Fruit fly (Drosophila melanogaster): ENCODE results near the gene Pfdn1.

Pfdn1 gene

DNA sequence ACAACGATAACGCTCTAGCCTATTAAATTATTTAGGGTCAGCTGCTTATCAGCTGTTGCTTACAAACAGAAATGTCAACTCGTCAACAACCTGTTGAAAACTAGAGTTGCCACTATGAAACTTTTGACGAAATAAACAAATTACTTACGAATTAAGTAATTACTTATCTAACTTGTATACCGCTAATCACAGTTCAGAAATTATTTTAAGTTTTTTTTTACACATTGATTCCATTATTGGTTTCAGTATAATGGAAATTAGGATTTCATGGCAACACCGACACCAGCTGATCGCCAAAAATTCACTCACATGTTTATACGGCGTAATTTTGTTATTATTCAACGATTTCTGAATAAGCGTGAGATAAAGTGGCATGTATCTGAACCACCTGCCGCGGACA is 31.0 kb upstream of the Pfdn1 start, which contains the start of the genes CG9117 and CG31643 (continued):
- no peak for TF ChIP-seq CG42726 (GFP tag; IDR thresholded peaks at IDR 0.05; ENCODE audit: partially characterized antibody)
- no peak for TF ChIP-seq onecut (GFP tag; IDR thresholded peaks at IDR 0.05)
- peak; percentile 52 for TF ChIP-seq CG32532 (GFP tag; IDR thresholded peaks at IDR 0.05)
- no peak for TF ChIP-seq tup (GFP tag; optimal IDR thresholded peaks at IDR 0.05)
- no peak for TF ChIP-seq Hr78 (GFP tag; optimal IDR thresholded peaks at IDR 0.05)
- peak; percentile 32 for TF ChIP-seq NC2β (GFP tag; optimal IDR thresholded peaks at IDR 0.05)
- TF ChIP-seq dati (GFP tag; IDR thresholded peaks at IDR 0.05): no peak
- no peak for TF ChIP-seq CG7839 (tag; optimal IDR thresholded peaks at IDR 0.05)
- TF ChIP-seq dm (GFP tag; optimal IDR thresholded peaks at IDR 0.05): peak; percentile 71
- no peak for TF ChIP-seq Ravus (GFP tag; IDR thresholded peaks at IDR 0.05)
- no peak for TF ChIP-seq CG5953 (GFP tag; IDR thresholded peaks at IDR 0.05)
- TF ChIP-seq Xbp1 (GFP tag; optimal IDR thresholded peaks at IDR 0.05): peak; percentile 68
- TF ChIP-seq CG7556 (GFP tag; optimal IDR thresholded peaks at IDR 0.05): peak; percentile 26
- no peak for TF ChIP-seq NFAT (GFP tag; IDR thresholded peaks at IDR 0.05)
- peak; percentile 60 for TF ChIP-seq CG9932 (GFP tag; IDR thresholded peaks at IDR 0.05)
- peak; percentile 20 for TF ChIP-seq CG17829 (tag; optimal IDR thresholded peaks at IDR 0.05)
- TF ChIP-seq Hr51 (GFP tag; optimal IDR thresholded peaks at IDR 0.05): no peak
- peak; percentile 65 for TF ChIP-seq CG9609 (GFP tag; optimal IDR thresholded peaks at IDR 0.05)
- peak; percentile 70 for TF ChIP-seq CG30403 (GFP tag; optimal IDR thresholded peaks at IDR 0.05)
- peak; percentile 62 for TF ChIP-seq Camta (GFP tag; optimal IDR thresholded peaks at IDR 0.05)
- TF ChIP-seq Scr (GFP tag; IDR thresholded peaks at IDR 0.05; ENCODE audit: partially characterized antibody): peak; percentile 21; the same call in 1 of the 2 replicates
- no peak for TF ChIP-seq CG14667 (GFP tag; IDR thresholded peaks at IDR 0.05)
- TF ChIP-seq ftz-f1 (GFP tag; optimal IDR thresholded peaks at IDR 0.05): no peak
- TF ChIP-seq CG13624 (GFP tag; optimal IDR thresholded peaks at IDR 0.05): peak; percentile 76
- peak; percentile 2 for TF ChIP-seq Oli (tag; optimal IDR thresholded peaks at IDR 0.05)
- TF ChIP-seq CG12236 (GFP tag; optimal IDR thresholded peaks at IDR 0.05): peak; percentile 37
- peak; percentile 51 for TF ChIP-seq CG4617 (GFP tag; optimal IDR thresholded peaks at IDR 0.05; ENCODE audit: borderline replicate concordance)
- peak; percentile 36; the same call in 1 of the 2 replicates for TF ChIP-seq unc-4 (GFP tag; IDR thresholded peaks at IDR 0.05; ENCODE audit: partially characterized antibody)
- no peak for TF ChIP-seq Asciz (GFP tag; optimal IDR thresholded peaks at IDR 0.05)
- TF ChIP-seq CG8944 (GFP tag; optimal IDR thresholded peaks at IDR 0.05): peak; percentile 54
- TF ChIP-seq emc (GFP tag; optimal IDR thresholded peaks at IDR 0.05): no peak
- peak; percentile 58 for TF ChIP-seq shn (GFP tag; optimal IDR thresholded peaks at IDR 0.05)
- no peak for TF ChIP-seq Doc2 (GFP tag; IDR thresholded peaks at IDR 0.05)
- no peak for TF ChIP-seq CTCF (GFP tag; optimal IDR thresholded peaks at IDR 0.05)
- peak; percentile 68 for TF ChIP-seq zfh2 (GFP tag; optimal IDR thresholded peaks at IDR 0.05)
- TF ChIP-seq ssp (GFP tag; IDR thresholded peaks at IDR 0.05): no peak
- TF ChIP-seq CG15269 (tag; optimal IDR thresholded peaks at IDR 0.05): no peak
- no peak for TF ChIP-seq dmrt99B (tag; optimal IDR thresholded peaks at IDR 0.05)
- TF ChIP-seq CG17186 (GFP tag; optimal IDR thresholded peaks at IDR 0.05): peak; percentile 30
- TF ChIP-seq CG16815 (GFP tag; optimal IDR thresholded peaks at IDR 0.05): no peak
- TF ChIP-seq Gsc (GFP tag; IDR thresholded peaks at IDR 0.05): no peak
- no peak for TF ChIP-seq btn (GFP tag; optimal IDR thresholded peaks at IDR 0.05)
- no peak for TF ChIP-seq CG6813 (GFP tag; optimal IDR thresholded peaks at IDR 0.05)
- peak; percentile 29 for TF ChIP-seq CG6683 (GFP tag; optimal IDR thresholded peaks at IDR 0.05)
- peak; percentile 38 for TF ChIP-seq tin (GFP tag; optimal IDR thresholded peaks at IDR 0.05)
- peak in 1 of 2 experiments; percentile 31 for TF ChIP-seq chif (GFP tag; optimal IDR thresholded peaks at IDR 0.05)
- TF ChIP-seq CG11085 (GFP tag; IDR thresholded peaks at IDR 0.05): no peak
- TF ChIP-seq CG15696 (tag; optimal IDR thresholded peaks at IDR 0.05): peak; percentile 32
- TF ChIP-seq CG10431 (GFP tag; optimal IDR thresholded peaks at IDR 0.05): no peak
- TF ChIP-seq CG12659 (GFP tag; optimal IDR thresholded peaks at IDR 0.05): peak; percentile 69
- TF ChIP-seq Deaf1 (tag; optimal IDR thresholded peaks at IDR 0.05): no peak

Measured in whole organism, embryonic.